Fruit fly (Drosophila melanogaster) whole organism, embryonic: Measurements from ENCODE around the gene Osi6.

ENCODE experiments used
- Ada2b ChIP-seq: fragments of 200-800 bp; sonication (Bioruptor generic); IDR thresholded peaks from 2 replicates; pipeline ENCODE4 v1.3.6; 2022; ENCODE audit warnings: missing biosample characterization, missing genetic modification characterization
- Awh ChIP-seq: fragments of 200-800 bp; sonication (Bioruptor generic); IDR thresholded peaks from 2 replicates; pipeline ENCODE4, ENCODE4 v1.3.6; 2022; ENCODE audit warnings: missing biosample characterization, missing genetic modification characterization
- CG1024 ChIP-seq: fragments of 200-800 bp; sonication (Bioruptor generic); IDR thresholded peaks from 2 replicates; pipeline ENCODE4 v1.3.6; 2022; ENCODE audit warnings: missing biosample characterization, missing genetic modification characterization
- CG10321 ChIP-seq: fragments of 200-800 bp; sonication (Bioruptor generic); IDR thresholded peaks from 2 replicates; pipeline ENCODE4 v1.3.6; 2022; ENCODE audit warnings: missing biosample characterization, missing genetic modification characterization
- CG10431 ChIP-seq: fragments of 200-800 bp; sonication (Bioruptor generic); optimal IDR thresholded peaks from 3 replicates; lab custom pipeline; 2018; ENCODE audit warnings: missing biosample characterization, mild to moderate bottlenecking, missing genetic modification characterization
- CG11093 ChIP-seq: fragments of 200-800 bp; sonication (Bioruptor generic); IDR thresholded peaks from 3 replicates; pipeline ENCODE4 v1.3.6; 2022; ENCODE audit warnings: missing biosample characterization, missing genetic modification characterization
- CG11504 ChIP-seq: fragments of 200-800 bp; sonication (Bioruptor generic); optimal IDR thresholded peaks from 3 replicates; lab custom pipeline; 2019; ENCODE audit warnings: missing biosample characterization, mild to moderate bottlenecking, missing genetic modification characterization, moderate library complexity
- CG11560 ChIP-seq: fragments of 200-800 bp; sonication (Bioruptor generic); IDR thresholded peaks from 3 replicates; pipeline ENCODE4 v1.3.6; 2022; ENCODE audit warnings: missing biosample characterization, missing genetic modification characterization
- CG12391 ChIP-seq: fragments of 200-800 bp; sonication (Bioruptor generic); optimal IDR thresholded peaks from 3 replicates; lab custom pipeline; 2018; ENCODE audit warnings: missing biosample characterization, mild to moderate bottlenecking, missing genetic modification characterization, moderate library complexity
- CG14667 ChIP-seq: fragments of 200-800 bp; sonication (Bioruptor generic); IDR thresholded peaks from 2 replicates; pipeline ENCODE4 v1.3.6; 2022; ENCODE audit warnings: missing biosample characterization, missing genetic modification characterization
- CG15011 ChIP-seq: fragments of 200-800 bp; sonication (Bioruptor generic); optimal IDR thresholded peaks from 3 replicates; lab custom pipeline; 2018; ENCODE audit warnings: missing biosample characterization, mild to moderate bottlenecking, missing genetic modification characterization
- CG2678 ChIP-seq: fragments of 200-800 bp; sonication (Bioruptor generic); optimal IDR thresholded peaks from 3 replicates; lab custom pipeline; 2019; ENCODE audit warnings: missing biosample characterization, mild to moderate bottlenecking, missing genetic modification characterization, moderate library complexity
- CG32767 ChIP-seq: fragments of 200-800 bp; sonication (Bioruptor generic); IDR thresholded peaks from 2 replicates; pipeline ENCODE4 v1.3.6; 2022; ENCODE audit warnings: missing biosample characterization, missing genetic modification characterization
- CG3281 ChIP-seq: fragments of 200-800 bp; sonication (Bioruptor generic); optimal IDR thresholded peaks from 3 replicates; lab custom pipeline; 2017; ENCODE audit warnings: missing biosample characterization, mild to moderate bottlenecking, missing genetic modification characterization
- CG3726 ChIP-seq: fragments of 200-800 bp; sonication (Bioruptor generic); IDR thresholded peaks from 3 replicates; pipeline ENCODE4, ENCODE4 v1.3.6; 2022; ENCODE audit warnings: missing biosample characterization, missing genetic modification characterization
- CG3847 ChIP-seq: fragments of 200-800 bp; sonication (Bioruptor generic); IDR thresholded peaks from 2 replicates; pipeline ENCODE4 v1.3.6; 2022; ENCODE audit warnings: missing biosample characterization, missing genetic modification characterization
- CG4328 ChIP-seq: fragments of 200-800 bp; sonication (Bioruptor generic); optimal IDR thresholded peaks from 3 replicates; lab custom pipeline; 2017; ENCODE audit warnings: missing biosample characterization, missing genetic modification reagents, missing genetic modification characterization
- CG4707 ChIP-seq: fragments of 200-800 bp; sonication (Bioruptor generic); optimal IDR thresholded peaks from 2 replicates; lab custom pipeline; 2018; ENCODE audit warnings: missing biosample characterization, mild to moderate bottlenecking, missing genetic modification characterization, moderate library complexity
- CG8281 ChIP-seq: fragments of 200-800 bp; sonication (Bioruptor generic); optimal IDR thresholded peaks from 2 replicates; lab custom pipeline; 2018; ENCODE audit warnings: missing biosample characterization, mild to moderate bottlenecking, missing genetic modification characterization, moderate library complexity
- CG9817 ChIP-seq: fragments of 200-800 bp; sonication (Bioruptor generic); optimal IDR thresholded peaks from 2 replicates; lab custom pipeline; 2018; ENCODE audit warnings: missing biosample characterization, mild to moderate bottlenecking, missing genetic modification characterization, moderate library complexity
- Gug ChIP-seq: fragments of 200-800 bp; sonication (Bioruptor generic); IDR thresholded peaks from 4 replicates; pipeline ENCODE4 v1.3.6; 2022; ENCODE audit warnings: missing biosample characterization, missing genetic modification characterization
- H2.0 ChIP-seq: fragments of 200-800 bp; sonication (Bioruptor generic); IDR thresholded peaks from 2 replicates; pipeline ENCODE4 v1.3.6; 2022; ENCODE audit warnings: missing biosample characterization, missing genetic modification characterization
- HLH3B ChIP-seq: fragments of 200-800 bp; sonication (Bioruptor generic); IDR thresholded peaks from 2 replicates; pipeline ENCODE4 v1.3.6; 2022; ENCODE audit warnings: missing biosample characterization, missing genetic modification characterization
- HLH54F ChIP-seq: fragments of 200-800 bp; sonication (Bioruptor generic); optimal IDR thresholded peaks from 3 replicates; lab custom pipeline; 2016; ENCODE audit warnings: missing biosample characterization, missing genetic modification characterization
- HLHmδ ChIP-seq: fragments of 200-800 bp; sonication (Bioruptor generic); optimal IDR thresholded peaks from 2 replicates; lab custom pipeline; 2018; ENCODE audit warnings: missing biosample characterization, mild to moderate bottlenecking, missing genetic modification characterization, moderate library complexity
- Hr3 ChIP-seq: fragments of 200-800 bp; sonication (Bioruptor generic); optimal IDR thresholded peaks from 3 replicates; lab custom pipeline; 2016; ENCODE audit warnings: missing biosample characterization, missing genetic modification characterization
- Hr78 ChIP-seq, 2 experiments: fragments of 200-800 bp in 1 of 2; fragments of >200 bp in 1 of 2; sonication (Bioruptor generic) in 1 of 2; optimal IDR thresholded peaks; 2 replicates each; lab custom pipeline; 2017 to 2019; ENCODE audit warnings: missing biosample characterization in 2 of 2, missing genetic modification characterization in 2 of 2, mild to moderate bottlenecking in 1 of 2, moderate library complexity in 1 of 2
- MESR4 ChIP-seq: fragments of 200-800 bp; sonication (Bioruptor generic); optimal IDR thresholded peaks from 2 replicates; lab custom pipeline; 2018; ENCODE audit warnings: missing biosample characterization, mild to moderate bottlenecking, missing genetic modification characterization, moderate library complexity
- Max ChIP-seq: fragments of 200-800 bp; sonication (Bioruptor generic); optimal IDR thresholded peaks from 2 replicates; lab custom pipeline; 2016; ENCODE audit warnings: missing biosample characterization, mild to moderate bottlenecking, missing genetic modification characterization
- Myb ChIP-seq: fragments of 200-800 bp; sonication (Bioruptor generic); optimal IDR thresholded peaks from 2 replicates; lab custom pipeline; 2016; ENCODE audit warnings: missing biosample characterization, missing genetic modification characterization
- Pdp1 ChIP-seq, 2 experiments: fragments of 200-800 bp; sonication (Bioruptor generic); optimal IDR thresholded peaks; 3 replicates each; lab custom pipeline; 2016; ENCODE audit warnings: missing biosample characterization in 2 of 2, missing genetic modification characterization in 2 of 2, mild to moderate bottlenecking in 1 of 2, moderate library complexity in 1 of 2
- Six4 ChIP-seq: fragments of 200-800 bp; sonication (Bioruptor generic); optimal IDR thresholded peaks from 2 replicates; lab custom pipeline; 2016; ENCODE audit warnings: missing biosample characterization, missing genetic modification characterization
- Sox102F ChIP-seq: fragments of 200-800 bp; sonication (Bioruptor generic); optimal IDR thresholded peaks from 2 replicates; lab custom pipeline; 2018; ENCODE audit warnings: missing biosample characterization, mild to moderate bottlenecking, missing genetic modification characterization, moderate library complexity
- aop ChIP-seq: fragments of 200-800 bp; sonication (Bioruptor generic); IDR thresholded peaks from 2 replicates; pipeline ENCODE4 v1.3.6; 2022; ENCODE audit warnings: missing biosample characterization, missing genetic modification characterization
- bigmax ChIP-seq: fragments of 200-800 bp; sonication (Bioruptor generic); optimal IDR thresholded peaks from 2 replicates; lab custom pipeline; 2018; ENCODE audit warnings: missing biosample characterization, mild to moderate bottlenecking, missing genetic modification characterization
- chif ChIP-seq, 2 experiments: fragments of 200-800 bp; sonication (Bioruptor generic); optimal IDR thresholded peaks; 3 replicates each; lab custom pipeline; 2016; ENCODE audit warnings: missing biosample characterization in 2 of 2, missing genetic modification characterization in 2 of 2
- ewg ChIP-seq: fragments of 200-800 bp; sonication (Bioruptor generic); optimal IDR thresholded peaks from 3 replicates; lab custom pipeline; 2017; ENCODE audit warnings: mild to moderate bottlenecking, missing biosample characterization, missing genetic modification reagents, missing genetic modification characterization
- gcm2 ChIP-seq: fragments of 200-800 bp; sonication (Bioruptor generic); optimal IDR thresholded peaks from 2 replicates; lab custom pipeline; 2016; ENCODE audit warnings: missing biosample characterization, missing genetic modification characterization
- gem ChIP-seq: fragments of 200-800 bp; sonication (Bioruptor generic); optimal IDR thresholded peaks from 2 replicates; lab custom pipeline; 2019; ENCODE audit warnings: missing biosample characterization, mild to moderate bottlenecking, missing genetic modification characterization, moderate library complexity
- klu ChIP-seq: fragments of 200-800 bp; sonication (Bioruptor generic); IDR thresholded peaks from 2 replicates; pipeline ENCODE4 v1.3.6; 2022; ENCODE audit warnings: missing biosample characterization, missing genetic modification characterization
- lbe ChIP-seq: fragments of 200-800 bp; sonication (Bioruptor generic); optimal IDR thresholded peaks from 2 replicates; lab custom pipeline; 2016; ENCODE audit warnings: missing biosample characterization, mild to moderate bottlenecking, missing genetic modification characterization
- maf-S ChIP-seq: fragments of 200-800 bp; sonication (Bioruptor generic); optimal IDR thresholded peaks from 2 replicates; lab custom pipeline; 2016; ENCODE audit warnings: missing biosample characterization, missing genetic modification characterization
- mirr ChIP-seq: fragments of 200-800 bp; sonication (Bioruptor generic); optimal IDR thresholded peaks from 3 replicates; lab custom pipeline; 2018; ENCODE audit warnings: missing biosample characterization, mild to moderate bottlenecking, missing genetic modification characterization
- onecut ChIP-seq: fragments of 200-800 bp; sonication (Bioruptor generic); IDR thresholded peaks from 2 replicates; pipeline ENCODE4 v1.3.6; 2022; ENCODE audit warnings: missing biosample characterization, missing genetic modification characterization
- shn ChIP-seq: fragments of 200-800 bp; sonication (Bioruptor generic); optimal IDR thresholded peaks from 3 replicates; lab custom pipeline; 2016; ENCODE audit warnings: missing biosample characterization, missing genetic modification characterization
- sna ChIP-seq: fragments of 200-800 bp; sonication (Bioruptor generic); IDR thresholded peaks from 2 replicates; pipeline ENCODE4 v1.3.6; 2022; ENCODE audit warnings: missing biosample characterization, missing genetic modification characterization; ENCODE audit not compliant: partially characterized antibody
- sr ChIP-seq: fragments of 200-800 bp; sonication (Bioruptor generic); IDR thresholded peaks from 3 replicates; pipeline ENCODE4 v1.3.6; 2022; ENCODE audit warnings: missing biosample characterization, missing genetic modification characterization
- tio ChIP-seq: fragments of 200-800 bp; sonication (Bioruptor generic); optimal IDR thresholded peaks from 2 replicates; lab custom pipeline; 2017; ENCODE audit warnings: missing biosample characterization, missing genetic modification characterization, inconsistent platforms
- tll ChIP-seq, 2 experiments: fragments of 200-800 bp in 1 of 2; fragments of >200 bp in 1 of 2; sonication (Bioruptor generic) in 1 of 2; optimal IDR thresholded peaks; 2 replicates each; lab custom pipeline; 2017 to 2019; ENCODE audit warnings: missing biosample characterization in 2 of 2, missing genetic modification characterization in 2 of 2, mild to moderate bottlenecking in 1 of 2, moderate library complexity in 1 of 2
- toy ChIP-seq: fragments of 200-800 bp; sonication (Bioruptor generic); IDR thresholded peaks from 2 replicates; pipeline ENCODE4 v1.3.6; 2022; ENCODE audit warnings: missing biosample characterization, missing genetic modification characterization
- twi ChIP-seq: fragments of 200-800 bp; optimal IDR thresholded peaks from 2 replicates; lab custom pipeline; 2019; ENCODE audit warnings: missing biosample characterization, mild to moderate bottlenecking, missing genetic modification characterization, moderate library complexity

Gene Osi6

dm6 chr3R:6198488-6198892 lies 36.0 kb upstream of the Osi6 start, which contains the start of gene Osi24 (continued):
- TF ChIP-seq CG32767 (GFP tag; lab: Robert Waterston, UW) (peak; percentile 59; the same call in 1 of the 2 replicates), CG8281 (tag; lab: Kevin White, UChicago) (no peak), sna (GFP tag; lab: Robert Waterston, UW) (no peak), onecut (GFP tag; lab: Robert Waterston, UW) (no peak), CG10321 (no peak), tio (GFP tag; lab: Kevin White, UChicago) (peak; percentile 53), sr (GFP tag; lab: Robert Waterston, UW) (no peak), CG12391 (no peak), CG2678 (tag; lab: Kevin White, UChicago) (peak; percentile 55), CG4707 (GFP tag; lab: Kevin White, UChicago) (no peak), Hr3 (GFP tag; lab: Kevin White, UChicago) (peak; percentile 39), CG11504 (tag; lab: Kevin White, UChicago) (peak; percentile 63), CG14667 (GFP tag; lab: Robert Waterston, UW) (peak; percentile 55), ewg (GFP tag; lab: Kevin White, UChicago) (peak; percentile 52), klu (GFP tag; lab: Robert Waterston, UW) (0 out of 2 replicates have a peak, but pooled peaks have one; percentile 36), CG3847 (peak; percentile 49), Awh (peak; percentile 82), Ada2b (peak; percentile 65), twi (tag; lab: Kevin White, UChicago) (no peak), Max (GFP tag; lab: Kevin White, UChicago) (peak; percentile 15), HLH54F (GFP tag; lab: Kevin White, UChicago) (no peak), bigmax (GFP tag; lab: Kevin White, UChicago) (no peak), MESR4 (GFP tag; lab: Kevin White, UChicago) (no peak), CG1024 (GFP tag; lab: Robert Waterston, UW) (no peak), aop (GFP tag; lab: Robert Waterston, UW) (no peak), maf-S (GFP tag; lab: Kevin White, UChicago) (peak; percentile 22), lbe (GFP tag; lab: Kevin White, UChicago) (no peak), mirr (GFP tag; lab: Kevin White, UChicago) (no peak), CG4328 (GFP tag; lab: Kevin White, UChicago) (no peak), CG3281 (GFP tag; lab: Kevin White, UChicago) (peak; percentile 13), Six4 (GFP tag; lab: Kevin White, UChicago) (peak; percentile 36), tll (GFP tag; optimal IDR thresholded peaks at IDR 0.05; lab: Kevin White, UChicago) (no peak), Pdp1 (GFP tag; optimal IDR thresholded peaks at IDR 0.05; lab: Kevin White, UChicago) (peak; percentile 37 to 41), CG9817 (peak; percentile 9), Myb (GFP tag; lab: Kevin White, UChicago) (peak; percentile 15), CG11560 (tag; lab: Robert Waterston, UW) (no peak), CG15011 (GFP tag; lab: Kevin White, UChicago) (no peak), H2.0 (GFP tag; lab: Robert Waterston, UW) (peak; percentile 59), Sox102F (GFP tag; lab: Kevin White, UChicago) (peak; percentile 83), HLH3B (peak; percentile 74), gem (tag; lab: Kevin White, UChicago) (peak; percentile 75), CG3726 (GFP tag; lab: Robert Waterston, UW) (peak; percentile 64; the same call in 2 of the 3 replicates), toy (GFP tag; lab: Robert Waterston, UW) (no peak), shn (GFP tag; lab: Kevin White, UChicago) (peak; percentile 40), Hr78 (GFP tag; optimal IDR thresholded peaks at IDR 0.05; lab: Kevin White, UChicago) (peak in 1 of 2 experiments; percentile 41), Gug (GFP tag; lab: Robert Waterston, UW) (no peak; the same call in 3 of the 4 replicates), HLHmδ (no peak), CG10431 (GFP tag; lab: Kevin White, UChicago) (no peak), chif (GFP tag; optimal IDR thresholded peaks at IDR 0.05; lab: Kevin White, UChicago) (peak; percentile 42 to 44), gcm2 (GFP tag; lab: Kevin White, UChicago) (no peak), CG11093 (GFP tag; lab: Robert Waterston, UW) (0 out of 3 replicates have a peak, but pooled peaks have one; percentile 13)
